Fruit fly (Drosophila melanogaster) whole organism, embryonic: ENCODE results near the gene Klp64D.
A peak's percentile ranks its signal among the peaks of the same experiment; 100 is the strongest.

Experiments
- Aef1 ChIP-seq: fragments of 200-800 bp; sonication (Bioruptor generic); IDR thresholded peaks from 3 replicates; pipeline ENCODE4 v1.3.6; 2022; ENCODE audit warnings: missing biosample characterization, missing genetic modification characterization
- Atf6 ChIP-seq: fragments of 200-800 bp; sonication (Bioruptor generic); IDR thresholded peaks from 2 replicates; pipeline ENCODE4 v1.3.6; 2022; ENCODE audit warnings: missing biosample characterization, missing genetic modification characterization
- BEAF-32 ChIP-seq: fragments of 200-800 bp; sonication (Bioruptor generic); optimal IDR thresholded peaks from 3 replicates; lab custom pipeline; 2017; ENCODE audit warnings: missing biosample characterization, missing genetic modification characterization, mild to moderate bottlenecking, moderate library complexity, missing genetic modification reagents
- Blimp-1 ChIP-seq: fragments of 200-800 bp; sonication (Bioruptor generic); optimal IDR thresholded peaks from 3 replicates; lab custom pipeline; 2018; ENCODE audit warnings: missing biosample characterization, missing genetic modification characterization, mild to moderate bottlenecking, moderate library complexity, missing genetic modification reagents
- CG11093 ChIP-seq: fragments of 200-800 bp; sonication (Bioruptor generic); IDR thresholded peaks from 3 replicates; pipeline ENCODE4 v1.3.6; 2022; ENCODE audit warnings: missing biosample characterization, missing genetic modification characterization
- CG12071 ChIP-seq: fragments of 200-800 bp; sonication (Bioruptor generic); optimal IDR thresholded peaks from 3 replicates; lab custom pipeline; 2018; ENCODE audit warnings: missing biosample characterization, mild to moderate bottlenecking, missing genetic modification characterization
- CG15011 ChIP-seq: fragments of 200-800 bp; sonication (Bioruptor generic); optimal IDR thresholded peaks from 3 replicates; lab custom pipeline; 2018; ENCODE audit warnings: missing biosample characterization, mild to moderate bottlenecking, missing genetic modification characterization
- CG1602 ChIP-seq: fragments of 200-800 bp; sonication (Bioruptor generic); optimal IDR thresholded peaks from 3 replicates; lab custom pipeline; 2016; ENCODE audit warnings: missing biosample characterization, missing genetic modification characterization
- CG18262 ChIP-seq: fragments of 200-800 bp; optimal IDR thresholded peaks from 3 replicates; lab custom pipeline; 2019; ENCODE audit warnings: missing biosample characterization, mild to moderate bottlenecking, missing genetic modification characterization, moderate library complexity
- CG1832 ChIP-seq: fragments of 200-800 bp; sonication (Bioruptor generic); optimal IDR thresholded peaks from 2 replicates; lab custom pipeline; 2017; ENCODE audit warnings: missing biosample characterization, mild to moderate bottlenecking, missing genetic modification characterization, inconsistent platforms
- CG18619 ChIP-seq: fragments of 200-800 bp; sonication (Bioruptor generic); optimal IDR thresholded peaks from 3 replicates; lab custom pipeline; 2017; ENCODE audit warnings: missing biosample characterization, mild to moderate bottlenecking, missing genetic modification characterization
- CG31441 ChIP-seq: fragments of 200-800 bp; sonication (Bioruptor generic); IDR thresholded peaks from 2 replicates; pipeline ENCODE4 v1.3.6; 2022; ENCODE audit warnings: missing biosample characterization, missing genetic modification characterization
- CG3281 ChIP-seq: fragments of 200-800 bp; sonication (Bioruptor generic); optimal IDR thresholded peaks from 3 replicates; lab custom pipeline; 2017; ENCODE audit warnings: missing biosample characterization, mild to moderate bottlenecking, missing genetic modification characterization
- CG3407 ChIP-seq: fragments of 200-800 bp; sonication (Bioruptor generic); optimal IDR thresholded peaks from 2 replicates; lab custom pipeline; 2018; ENCODE audit warnings: missing biosample characterization, mild to moderate bottlenecking, missing genetic modification characterization
- CG34224 ChIP-seq: fragments of 200-800 bp; sonication (Bioruptor generic); IDR thresholded peaks from 3 replicates; pipeline ENCODE4 v1.3.6; 2022; ENCODE audit warnings: missing biosample characterization, missing genetic modification characterization; ENCODE audit not compliant: partially characterized antibody
- CG3838 ChIP-seq: fragments of 200-800 bp; sonication (Bioruptor generic); optimal IDR thresholded peaks from 3 replicates; lab custom pipeline; 2016; ENCODE audit warnings: missing biosample characterization, missing genetic modification characterization
- CG4360 ChIP-seq: fragments of 200-800 bp; sonication (Bioruptor generic); IDR thresholded peaks from 2 replicates; pipeline ENCODE4 v1.3.6; 2022; ENCODE audit warnings: missing biosample characterization, missing genetic modification characterization
- CG7839 ChIP-seq: fragments of 200-800 bp; sonication (Bioruptor generic); optimal IDR thresholded peaks from 3 replicates; lab custom pipeline; 2018; ENCODE audit warnings: missing biosample characterization, mild to moderate bottlenecking, missing genetic modification characterization, moderate library complexity
- CG8924 ChIP-seq: fragments of 200-800 bp; optimal IDR thresholded peaks from 3 replicates; lab custom pipeline; 2019; ENCODE audit warnings: missing biosample characterization, mild to moderate bottlenecking, missing genetic modification characterization, moderate library complexity
- Dek ChIP-seq: fragments of 200-800 bp; sonication (Bioruptor generic); optimal IDR thresholded peaks from 3 replicates; lab custom pipeline; 2019; ENCODE audit warnings: missing biosample characterization, mild to moderate bottlenecking, missing genetic modification characterization, moderate library complexity
- E2f1 ChIP-seq: fragments of 200-800 bp; sonication (Bioruptor generic); IDR thresholded peaks from 2 replicates; pipeline ENCODE4 v1.3.6; 2022; ENCODE audit warnings: missing biosample characterization, missing genetic modification characterization
- Eip74EF ChIP-seq, 2 experiments: fragments of 200-800 bp in 1 of 2; fragments of >200 bp in 1 of 2; sonication (Bioruptor generic) in 1 of 2; optimal IDR thresholded peaks; 2 replicates each; lab custom pipeline; 2017 to 2019; ENCODE audit warnings: missing biosample characterization in 2 of 2, missing genetic modification characterization in 2 of 2, mild to moderate bottlenecking in 1 of 2, moderate library complexity in 1 of 2
- Ets65A ChIP-seq: fragments of 200-800 bp; sonication (Bioruptor generic); peaks from one replicate; lab custom pipeline; 2016; ENCODE audit warnings: missing biosample characterization, missing genetic modification characterization
- H15 ChIP-seq: fragments of 200-800 bp; sonication (Bioruptor generic); IDR thresholded peaks from 3 replicates; pipeline ENCODE4 v1.3.6; 2022; ENCODE audit warnings: missing biosample characterization, missing genetic modification characterization
- Hsf ChIP-seq: fragments of 200-800 bp; sonication (Bioruptor generic); optimal IDR thresholded peaks from 3 replicates; lab custom pipeline; 2016; ENCODE audit warnings: missing biosample characterization, missing genetic modification characterization
- Max ChIP-seq: fragments of 200-800 bp; sonication (Bioruptor generic); optimal IDR thresholded peaks from 2 replicates; lab custom pipeline; 2016; ENCODE audit warnings: missing biosample characterization, mild to moderate bottlenecking, missing genetic modification characterization
- Mes4 ChIP-seq: fragments of 200-800 bp; sonication (Bioruptor generic); optimal IDR thresholded peaks from 2 replicates; lab custom pipeline; 2016; ENCODE audit warnings: missing biosample characterization, missing genetic modification characterization
- Sox100B ChIP-seq: fragments of 200-800 bp; sonication (Bioruptor generic); optimal IDR thresholded peaks from 3 replicates; lab custom pipeline; 2018; ENCODE audit warnings: missing biosample characterization, mild to moderate bottlenecking, missing genetic modification characterization
- Xbp1 ChIP-seq: fragments of 200-800 bp; sonication (Bioruptor generic); optimal IDR thresholded peaks from 3 replicates; lab custom pipeline; 2016; ENCODE audit warnings: missing biosample characterization, mild to moderate bottlenecking, missing genetic modification characterization
- Xrp1 ChIP-seq: fragments of 200-800 bp; sonication (Bioruptor generic); IDR thresholded peaks from 2 replicates; pipeline ENCODE4 v1.3.6; 2022; ENCODE audit warnings: missing biosample characterization, missing genetic modification characterization
- bbx ChIP-seq: fragments of 200-800 bp; sonication (Bioruptor generic); IDR thresholded peaks from 2 replicates; pipeline ENCODE4 v1.3.6; 2022; ENCODE audit warnings: missing biosample characterization, missing genetic modification characterization; ENCODE audit not compliant: partially characterized antibody
- caup ChIP-seq: fragments of 200-800 bp; sonication (Bioruptor generic); optimal IDR thresholded peaks from 3 replicates; lab custom pipeline; 2017; ENCODE audit warnings: missing biosample characterization, mild to moderate bottlenecking, missing genetic modification characterization, moderate library complexity; ENCODE audit not compliant: severe bottlenecking
- dpn ChIP-seq, 2 experiments: fragments of 200-800 bp; sonication (Bioruptor generic); optimal IDR thresholded peaks; 3 replicates each; lab custom pipeline; 2016; ENCODE audit warnings: missing biosample characterization in 2 of 2, missing genetic modification characterization in 2 of 2
- esg ChIP-seq: fragments of 200-800 bp; sonication (Bioruptor generic); conservative IDR thresholded peaks from 2 replicates; pipeline ENCODE4 v1.3.6; 2022; ENCODE audit warnings: missing biosample characterization, missing genetic modification characterization
- fd64A ChIP-seq: fragments of 200-800 bp; sonication (Bioruptor generic); optimal IDR thresholded peaks from 3 replicates; lab custom pipeline; 2018; ENCODE audit warnings: missing biosample characterization, mild to moderate bottlenecking, missing genetic modification characterization
- hbn ChIP-seq: fragments of 200-800 bp; sonication (Bioruptor generic); IDR thresholded peaks from 2 replicates; pipeline ENCODE4 v1.3.6; 2022; ENCODE audit warnings: missing biosample characterization, missing genetic modification characterization; ENCODE audit not compliant: partially characterized antibody
- lov ChIP-seq, 2 experiments: fragments of 200-800 bp in 1 of 2; fragments of >200 bp in 1 of 2; sonication (Bioruptor generic) in 1 of 2; IDR thresholded peaks in 1 of 2; optimal IDR thresholded peaks in 1 of 2; 2 replicates in 1 of 2; 3 replicates in 1 of 2; pipeline versions ENCODE4 v1.3.6 to Lab custom; 2017 to 2022; ENCODE audit warnings: missing biosample characterization in 1 of 2, missing genetic modification characterization in 1 of 2
- luna ChIP-seq: fragments of 200-800 bp; sonication (Bioruptor generic); optimal IDR thresholded peaks from 2 replicates; lab custom pipeline; 2016; ENCODE audit warnings: missing biosample characterization, missing genetic modification characterization
- nerfin-1 ChIP-seq: fragments of 200-800 bp; sonication (Bioruptor generic); optimal IDR thresholded peaks from 3 replicates; lab custom pipeline; 2019; ENCODE audit warnings: missing biosample characterization, mild to moderate bottlenecking, missing genetic modification characterization, moderate library complexity
- nmo ChIP-seq: fragments of 200-800 bp; sonication (Bioruptor generic); optimal IDR thresholded peaks from 2 replicates; lab custom pipeline; 2018; ENCODE audit warnings: missing biosample characterization, mild to moderate bottlenecking, missing genetic modification characterization, moderate library complexity
- phol ChIP-seq: fragments of 200-800 bp; sonication (Bioruptor generic); optimal IDR thresholded peaks from 3 replicates; lab custom pipeline; 2018; ENCODE audit warnings: missing biosample characterization, mild to moderate bottlenecking, missing genetic modification characterization, moderate library complexity
- rib ChIP-seq: fragments of 200-800 bp; sonication (Bioruptor generic); IDR thresholded peaks from 2 replicates; pipeline ENCODE4 v1.3.6; 2022; ENCODE audit warnings: missing biosample characterization, missing genetic modification characterization
- row ChIP-seq: fragments of 200-800 bp; sonication (Bioruptor generic); IDR thresholded peaks from 3 replicates; pipeline ENCODE4 v1.3.6; 2022; ENCODE audit warnings: missing biosample characterization, missing genetic modification characterization
- slbo ChIP-seq: fragments of 200-800 bp; sonication (Bioruptor generic); IDR thresholded peaks from 2 replicates; pipeline ENCODE4 v1.3.6; 2022; ENCODE audit warnings: missing biosample characterization, missing genetic modification characterization
- tna ChIP-seq: fragments of 200-800 bp; sonication (Bioruptor generic); IDR thresholded peaks from 2 replicates; pipeline ENCODE4 v1.3.6; 2022; ENCODE audit warnings: missing biosample characterization, missing genetic modification characterization; ENCODE audit not compliant: partially characterized antibody
- trem ChIP-seq: fragments of 200-800 bp; optimal IDR thresholded peaks from 3 replicates; lab custom pipeline; 2019; ENCODE audit warnings: missing biosample characterization, mild to moderate bottlenecking, missing genetic modification characterization, moderate library complexity

Gene Klp64D

dm6 chr3L:5365880-5366507 lies 6.8 kb upstream of the Klp64D start, which contains the start of the genes Uev1A and Membrin (continued):
- no peak; the same call in 2 of the 3 replicates for TF ChIP-seq row (GFP tag; lab: Robert Waterston, UW)
- TF ChIP-seq fd64A: no peak
- TF ChIP-seq CG3281 (GFP tag; lab: Kevin White, UChicago): peak; percentile 51
- TF ChIP-seq H15 (GFP tag; lab: Robert Waterston, UW): no peak
- no peak for TF ChIP-seq CG12071 (GFP tag; lab: Kevin White, UChicago)
- peak; percentile 95 for TF ChIP-seq phol
- no peak for TF ChIP-seq CG3838 (GFP tag; lab: Kevin White, UChicago)
- no peak for TF ChIP-seq CG15011

dm6 chr3L:5365164-5365879 lies 6.1 kb upstream of the Klp64D start:
- TF ChIP-seq Sox100B (GFP tag; lab: Kevin White, UChicago) (peak; percentile 9), luna (GFP tag; lab: Kevin White, UChicago) (no peak), Mes4 (GFP tag; lab: Kevin White, UChicago) (no peak), Hsf (GFP tag; lab: Kevin White, UChicago) (peak; percentile 23), CG7839 (tag; lab: Kevin White, UChicago) (peak; percentile 60), E2f1 (no peak), nmo (GFP tag; lab: Kevin White, UChicago) (peak; percentile 41), CG11093 (GFP tag; lab: Robert Waterston, UW) (0 out of 3 replicates have a peak, but pooled peaks have one; percentile 19), CG34224 (GFP tag; lab: Robert Waterston, UW) (no peak), Aef1 (GFP tag; lab: Robert Waterston, UW) (peak; percentile 23; the same call in 1 of the 3 replicates), CG1602 (GFP tag; lab: Kevin White, UChicago) (peak; percentile 3), dpn (GFP tag; optimal IDR thresholded peaks at IDR 0.05; lab: Kevin White, UChicago) (peak; percentile 22 to 49), caup (GFP tag; lab: Kevin White, UChicago) (peak; percentile 38), Atf6 (GFP tag; lab: Robert Waterston, UW) (peak; percentile 65), CG1832 (peak; percentile 78), trem (no peak), Xbp1 (GFP tag; lab: Kevin White, UChicago) (peak; percentile 39), BEAF-32 (GFP tag; lab: Kevin White, UChicago) (no peak), CG31441 (no peak), CG3407 (GFP tag; lab: Kevin White, UChicago) (no peak), Ets65A (GFP tag; lab: Kevin White, UChicago) (peak; percentile 71), rib (GFP tag; lab: Robert Waterston, UW) (peak; percentile 67), CG4360 (peak; percentile 80), esg (GFP tag; lab: Robert Waterston, UW) (no peak), Max (GFP tag; lab: Kevin White, UChicago) (no peak), CG18262 (tag; lab: Kevin White, UChicago) (no peak), lov (optimal IDR thresholded peaks at IDR 0.05; lab: Kevin White, UChicago) (no peak), lov (GFP tag; IDR thresholded peaks at IDR 0.05; lab: Robert Waterston, UW) (no peak), CG8924 (tag; lab: Kevin White, UChicago) (peak; percentile 37), CG18619 (GFP tag; lab: Kevin White, UChicago) (peak; percentile 44), Dek (tag; lab: Kevin White, UChicago) (no peak), slbo (GFP tag; lab: Robert Waterston, UW) (peak; percentile 42; the same call in 1 of the 2 replicates), nerfin-1 (tag; lab: Kevin White, UChicago) (no peak), bbx (GFP tag; lab: Robert Waterston, UW) (no peak), tna (GFP tag; lab: Robert Waterston, UW) (no peak), Xrp1 (GFP tag; lab: Robert Waterston, UW) (no peak), Eip74EF (GFP tag; optimal IDR thresholded peaks at IDR 0.05; lab: Kevin White, UChicago) (peak in 1 of 2 experiments; percentile 7), hbn (GFP tag; lab: Robert Waterston, UW) (no peak), Blimp-1 (GFP tag; lab: Kevin White, UChicago) (no peak)
